Fruit fly (Drosophila melanogaster): ENCODE data around the gene tefu.

tefu gene

dm6 chr3R:15197373-15197772 lies 44.7 kb downstream of the tefu start (continued):
- TF ChIP-seq tin (GFP tag; optimal IDR thresholded peaks at IDR 0.05), result no peak
- no peak for TF ChIP-seq zen2 (GFP tag; IDR thresholded peaks at IDR 0.05; ENCODE audit: partially characterized antibody)
- peak; percentile 26 for TF ChIP-seq mirr (GFP tag; optimal IDR thresholded peaks at IDR 0.05)
- no peak for TF ChIP-seq CG31224 (GFP tag; IDR thresholded peaks at IDR 0.05)
- TF ChIP-seq chinmo (GFP tag; IDR thresholded peaks at IDR 0.05; ENCODE audit: partially characterized antibody), result no peak

- TF ChIP-seq abd-A (tag; optimal IDR thresholded peaks at IDR 0.05) (no peak), Fer3 (tag; optimal IDR thresholded peaks at IDR 0.05) (no peak), Myb (GFP tag; optimal IDR thresholded peaks at IDR 0.05) (peak; percentile 80), CG10431 (GFP tag; optimal IDR thresholded peaks at IDR 0.05) (no peak), CG12155 (GFP tag; optimal IDR thresholded peaks at IDR 0.05) (peak; percentile 74), HHEX (GFP tag; optimal IDR thresholded peaks at IDR 0.05) (peak; percentile 6), stc (GFP tag; IDR thresholded peaks at IDR 0.05) (no peak), CG8478 (optimal IDR thresholded peaks at IDR 0.05) (peak; percentile 85), otp (GFP tag; IDR thresholded peaks at IDR 0.05) (peak; percentile 67; the same call in 1 of the 3 replicates), gfzf (GFP tag; optimal IDR thresholded peaks at IDR 0.05) (peak; percentile 23), CG15269 (tag; optimal IDR thresholded peaks at IDR 0.05) (peak; percentile 55), da (GFP tag; optimal IDR thresholded peaks at IDR 0.05) (peak; percentile 86), fd64A (GFP tag; optimal IDR thresholded peaks at IDR 0.05) (no peak), CG17359 (tag; optimal IDR thresholded peaks at IDR 0.05) (peak; percentile 45), fd96Cb (tag; optimal IDR thresholded peaks at IDR 0.05) (peak; percentile 30), CG4360 (GFP tag; IDR thresholded peaks at IDR 0.05) (0 out of 2 replicates have a peak, but pooled peaks have one; percentile 16), CG2202 (tag; optimal IDR thresholded peaks at IDR 0.05) (peak; percentile 26), sqz (GFP tag; optimal IDR thresholded peaks at IDR 0.05) (no peak), pita (GFP tag; optimal IDR thresholded peaks at IDR 0.05) (no peak), pros (GFP tag; optimal IDR thresholded peaks at IDR 0.05) (no peak), CG14014 (GFP tag; IDR thresholded peaks at IDR 0.05) (peak; percentile 53; the same call in 1 of the 2 replicates), CG10366 (GFP tag; IDR thresholded peaks at IDR 0.05) (peak; percentile 61), Hr39 (optimal IDR thresholded peaks at IDR 0.05) (no peak), CG12071 (GFP tag; optimal IDR thresholded peaks at IDR 0.05) (no peak), CG13624 (GFP tag; optimal IDR thresholded peaks at IDR 0.05) (peak; percentile 78), hth (optimal IDR thresholded peaks at IDR 0.05) (no peak), Ada2b (GFP tag; IDR thresholded peaks at IDR 0.05) (peak; percentile 35; the same call in 1 of the 2 replicates), Sry-δ (GFP tag; optimal IDR thresholded peaks at IDR 0.05) (peak; percentile 98), gcm2 (GFP tag; optimal IDR thresholded peaks at IDR 0.05) (peak; percentile 78), tgo (GFP tag; IDR thresholded peaks at IDR 0.05) (peak; percentile 55; the same call in 2 of the 3 replicates), vfl (GFP tag; optimal IDR thresholded peaks at IDR 0.05) (peak; percentile 63), ind (GFP tag; optimal IDR thresholded peaks at IDR 0.05) (peak; percentile 76), CG2889 (GFP tag; IDR thresholded peaks at IDR 0.05) (no peak; the same call in 2 of the 3 replicates), CG33557 (GFP tag; optimal IDR thresholded peaks at IDR 0.05) (peak; percentile 57), gt (GFP tag; IDR thresholded peaks at IDR 0.05) (no peak), bowl (GFP tag; IDR thresholded peaks at IDR 0.05) (0 out of 2 replicates have a peak, but pooled peaks have one; percentile 39), Sox102F (GFP tag; optimal IDR thresholded peaks at IDR 0.05) (peak; percentile 62), scrt (GFP tag; optimal IDR thresholded peaks at IDR 0.05) (peak; percentile 35), CG1602 (GFP tag; optimal IDR thresholded peaks at IDR 0.05) (peak; percentile 79), Sin3A (optimal IDR thresholded peaks at IDR 0.05) (peak; percentile 89), CG12942 (GFP tag; optimal IDR thresholded peaks at IDR 0.05) (peak; percentile 69), CG10979 (tag; optimal IDR thresholded peaks at IDR 0.05) (peak; percentile 61), Neu2 (GFP tag; optimal IDR thresholded peaks at IDR 0.05; ENCODE audit: borderline replicate concordance) (no peak)
These were observed 45.7 kb downstream of the tefu start, which contains the start of the genes Kpc1 and CG42542 for dm6 chr3R:15196134-15197034. Gene Kpc1 (minus strand): TSS chr3R:15196210. Gene CG42542 (plus strand): TSS chr3R:15196598.

Data from whole organism, embryonic.